Fruit fly (Drosophila melanogaster): ENCODE results near the gene CG12219.

Gene CG12219

DNA sequence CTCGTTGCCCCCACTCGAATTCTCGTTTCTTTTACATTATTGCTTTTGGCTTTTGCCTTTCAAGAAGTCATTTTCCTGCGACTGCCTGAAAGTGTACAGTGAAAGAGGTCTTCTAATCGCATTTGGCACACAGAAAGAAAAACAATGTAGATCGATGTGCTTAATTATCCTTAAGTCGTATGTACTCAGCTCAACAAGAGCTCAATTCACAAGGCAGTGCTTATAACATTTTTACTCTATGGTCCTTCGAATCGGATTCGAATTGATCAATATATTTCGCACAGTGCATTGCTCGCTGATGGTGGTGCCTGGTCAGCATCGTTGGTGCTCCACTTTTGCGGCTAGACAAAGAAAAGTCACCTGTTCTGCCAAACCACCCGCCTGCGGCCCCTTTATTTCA is 9.3 kb upstream of the CG12219 start (continued):
- no peak for TF ChIP-seq CkIIα-i1 (GFP tag; IDR thresholded peaks at IDR 0.05)
- TF ChIP-seq CG6683 (GFP tag; optimal IDR thresholded peaks at IDR 0.05) = no peak
- no peak for TF ChIP-seq hth (optimal IDR thresholded peaks at IDR 0.05)
- TF ChIP-seq jing (GFP tag; optimal IDR thresholded peaks at IDR 0.05) = no peak
- peak; percentile 59; the same call in 2 of the 3 replicates for TF ChIP-seq ci (GFP tag; IDR thresholded peaks at IDR 0.05)
- no peak for TF ChIP-seq chm (GFP tag; IDR thresholded peaks at IDR 0.05)
- peak; percentile 32 for TF ChIP-seq CG15269 (tag; optimal IDR thresholded peaks at IDR 0.05)
- TF ChIP-seq nerfin-2 (GFP tag; IDR thresholded peaks at IDR 0.05; ENCODE audit: partially characterized antibody) = no peak
- peak; percentile 74 for TF ChIP-seq sens (GFP tag)
- no peak for TF ChIP-seq unc-4 (GFP tag; IDR thresholded peaks at IDR 0.05; ENCODE audit: partially characterized antibody)
- peak; percentile 31 for TF ChIP-seq CG12071 (GFP tag; optimal IDR thresholded peaks at IDR 0.05)
- TF ChIP-seq Atf3 (GFP tag; optimal IDR thresholded peaks at IDR 0.05) = peak; percentile 19
- no peak for TF ChIP-seq dm (GFP tag; optimal IDR thresholded peaks at IDR 0.05)
- TF ChIP-seq crc (GFP tag; optimal IDR thresholded peaks at IDR 0.05) = no peak
- no peak for TF ChIP-seq zf30C (GFP tag; optimal IDR thresholded peaks at IDR 0.05)
- no peak for TF ChIP-seq YL-1 (GFP tag; optimal IDR thresholded peaks at IDR 0.05)
- no peak for TF ChIP-seq CG4617 (GFP tag; optimal IDR thresholded peaks at IDR 0.05; ENCODE audit: borderline replicate concordance)
- no peak for TF ChIP-seq PHDP (tag; optimal IDR thresholded peaks at IDR 0.05)
- TF ChIP-seq CG8290 (GFP tag; optimal IDR thresholded peaks at IDR 0.05) = no peak
- TF ChIP-seq CG8290 (tag; optimal IDR thresholded peaks at IDR 0.05) = peak in 1 of 2 experiments; percentile 74
- no peak for TF ChIP-seq CG17385 (GFP tag; optimal IDR thresholded peaks at IDR 0.05)
- no peak for TF ChIP-seq CG13894 (tag; optimal IDR thresholded peaks at IDR 0.05)
- TF ChIP-seq Lpt (GFP tag; optimal IDR thresholded peaks at IDR 0.05) = no peak
- TF ChIP-seq Blimp-1 (GFP tag; optimal IDR thresholded peaks at IDR 0.05) = peak; percentile 5
- no peak for TF ChIP-seq az2 (GFP tag; optimal IDR thresholded peaks at IDR 0.05)
- TF ChIP-seq CG18476 (GFP tag; optimal IDR thresholded peaks at IDR 0.05) = no peak
- no peak for TF ChIP-seq CG34224 (GFP tag; IDR thresholded peaks at IDR 0.05; ENCODE audit: partially characterized antibody)
- no peak for TF ChIP-seq sima (GFP tag; optimal IDR thresholded peaks at IDR 0.05)
- no peak for TF ChIP-seq ap (GFP tag; IDR thresholded peaks at IDR 0.05)
- no peak for TF ChIP-seq pan (optimal IDR thresholded peaks at IDR 0.05)
- TF ChIP-seq pan (GFP tag; optimal IDR thresholded peaks at IDR 0.05 in 1 of 2, IDR thresholded peaks at IDR 0.05 in 1 of 2) = peak in 1 of 2 experiments; percentile 54
- TF ChIP-seq CG11504 (tag; optimal IDR thresholded peaks at IDR 0.05) = peak; percentile 51
- TF ChIP-seq H15 (GFP tag; IDR thresholded peaks at IDR 0.05) = no peak
- peak in 1 of 2 experiments; percentile 57 for TF ChIP-seq eve (GFP tag; optimal IDR thresholded peaks at IDR 0.05)
- TF ChIP-seq CG4707 (GFP tag; optimal IDR thresholded peaks at IDR 0.05) = no peak
- no peak for TF ChIP-seq Oaz (GFP tag; IDR thresholded peaks at IDR 0.05)
- TF ChIP-seq dysf (GFP tag; IDR thresholded peaks at IDR 0.05) = peak; percentile 35; the same call in 1 of the 3 replicates
- no peak for TF ChIP-seq Doc2 (GFP tag; IDR thresholded peaks at IDR 0.05)
- TF ChIP-seq Bteb2 (GFP tag; optimal IDR thresholded peaks at IDR 0.05) = no peak
- TF ChIP-seq Trl (optimal IDR thresholded peaks at IDR 0.05) = no peak
- peak; percentile 11 for TF ChIP-seq Trl (GFP tag; optimal IDR thresholded peaks at IDR 0.05)
- TF ChIP-seq fd96Cb (tag; optimal IDR thresholded peaks at IDR 0.05) = peak; percentile 29
- TF ChIP-seq CG7556 (GFP tag; optimal IDR thresholded peaks at IDR 0.05) = peak; percentile 13
- TF ChIP-seq prd (optimal IDR thresholded peaks at IDR 0.05) = no peak
- peak; percentile 39; the same call in 1 of the 3 replicates for TF ChIP-seq prd (GFP tag; IDR thresholded peaks at IDR 0.05)
- TF ChIP-seq Antp (GFP tag; optimal IDR thresholded peaks at IDR 0.05) = peak; percentile 7
- no peak for TF ChIP-seq D19A (tag; optimal IDR thresholded peaks at IDR 0.05)
- TF ChIP-seq nmo (GFP tag; optimal IDR thresholded peaks at IDR 0.05) = peak; percentile 19
- TF ChIP-seq CG2889 (GFP tag; IDR thresholded peaks at IDR 0.05) = no peak
- 0 out of 2 replicates have a peak, but pooled peaks have one; percentile 14 for TF ChIP-seq CG6689 (GFP tag; IDR thresholded peaks at IDR 0.05)
- TF ChIP-seq BEAF-32 (GFP tag; optimal IDR thresholded peaks at IDR 0.05) = no peak
- TF ChIP-seq E2f2 (GFP tag; IDR thresholded peaks at IDR 0.05) = no peak
- TF ChIP-seq Med (GFP tag) = peak; percentile 82
